Worm (Caenorhabditis elegans): ENCODE measurements around the gene ugt-3.
A peak's percentile ranks its signal among the peaks of the same experiment; 100 is the strongest.

Gene ugt-3

DNA sequence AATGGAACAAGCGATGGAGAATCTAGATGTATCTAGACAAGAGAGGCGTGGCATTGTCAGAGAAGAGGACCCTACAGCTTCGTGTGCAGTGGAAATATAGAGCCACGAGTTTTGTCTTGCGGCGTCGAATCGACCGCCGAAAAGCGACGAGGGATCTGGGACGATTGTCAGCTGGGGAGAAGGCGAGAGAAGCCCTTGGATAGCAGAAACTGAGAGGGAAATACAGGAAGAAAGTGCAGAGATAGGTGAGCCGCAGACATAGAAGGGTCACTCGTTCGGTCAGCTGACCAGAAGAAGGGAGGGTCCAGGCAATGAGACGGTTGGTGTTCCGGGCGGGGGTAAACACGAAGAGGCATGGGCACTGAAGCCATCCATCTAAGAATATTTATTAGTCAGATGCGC, 14.4 kb upstream of the ugt-3 start (continued):
- TF ChIP-seq ceh-82 (tag; optimal IDR thresholded peaks at IDR 0.05) (peak; percentile 32 to 53 (median 51)), hpl-2 (GFP tag; optimal IDR thresholded peaks at IDR 0.05) (no peak), lir-3 (tag; optimal IDR thresholded peaks at IDR 0.05; ENCODE audit: poor library complexity) (peak; percentile 25), sup-37 (GFP tag; optimal IDR thresholded peaks at IDR 0.05) (peak; percentile 29), elt-3 (tag; optimal IDR thresholded peaks at IDR 0.05) (no peak), C04F5.9 (tag; optimal IDR thresholded peaks at IDR 0.05) (no peak), rnt-1 (tag; optimal IDR thresholded peaks at IDR 0.05) (peak; percentile 76), swsn-7 (tag; optimal IDR thresholded peaks at IDR 0.05) (peak; percentile 70), Y116A8C.19 (tag; optimal IDR thresholded peaks at IDR 0.05; ENCODE audit: borderline replicate concordance) (no peak), nhr-20 (tag; optimal IDR thresholded peaks at IDR 0.05) (peak; percentile 52), mdl-1 (tag; optimal IDR thresholded peaks at IDR 0.05) (peak in 1 of 2 experiments; percentile 77), skn-1 (tag; optimal IDR thresholded peaks at IDR 0.05) (peak; percentile 44), tlp-1 (tag; optimal IDR thresholded peaks at IDR 0.05) (no peak), pqm-1 (tag; optimal IDR thresholded peaks at IDR 0.05) (no peak), unc-86 (tag; optimal IDR thresholded peaks at IDR 0.05) (peak; percentile 81), lin-14 (GFP tag; optimal IDR thresholded peaks at IDR 0.05) (peak; percentile 96), fos-1 (tag; optimal IDR thresholded peaks at IDR 0.05) (peak; percentile 14), F16B12.6 (tag; optimal IDR thresholded peaks at IDR 0.05) (peak; percentile 27), ceh-88 (GFP tag; IDR thresholded peaks at IDR 0.05) (no peak), snpc-4 (tag; optimal IDR thresholded peaks at IDR 0.05) (peak; percentile 28), fkh-4 (tag; optimal IDR thresholded peaks at IDR 0.05; ENCODE audit: borderline replicate concordance) (no peak), C34B4.2 (tag; optimal IDR thresholded peaks at IDR 0.05) (no peak), unc-62 (GFP tag; optimal IDR thresholded peaks at IDR 0.05) (no peak), mep-1 (tag; optimal IDR thresholded peaks at IDR 0.05) (peak; percentile 0), lin-39 (tag; optimal IDR thresholded peaks at IDR 0.05) (no peak), ceh-8 (GFP tag; optimal IDR thresholded peaks at IDR 0.05) (no peak), nhr-85 (tag) (peak; percentile 67), lin-13 (GFP tag; optimal IDR thresholded peaks at IDR 0.05) (peak; percentile 65), pax-3 (tag; optimal IDR thresholded peaks at IDR 0.05) (peak; percentile 90), dsc-1 (tag; optimal IDR thresholded peaks at IDR 0.05) (peak; percentile 39), C16A3.4 (tag; optimal IDR thresholded peaks at IDR 0.05) (no peak), nhr-47 (tag; optimal IDR thresholded peaks at IDR 0.05) (peak; percentile 80), aha-1 (tag; optimal IDR thresholded peaks at IDR 0.05) (no peak), lin-15B (tag; optimal IDR thresholded peaks at IDR 0.05) (peak; percentile 18), snu-23 (GFP tag; optimal IDR thresholded peaks at IDR 0.05) (peak; percentile 64), zip-4 (GFP tag; optimal IDR thresholded peaks at IDR 0.05) (no peak), fkh-10 (GFP tag; optimal IDR thresholded peaks at IDR 0.05) (peak; percentile 81), hlh-4 (tag; optimal IDR thresholded peaks at IDR 0.05) (no peak), egl-27 (tag; optimal IDR thresholded peaks at IDR 0.05) (no peak), zag-1 (tag; optimal IDR thresholded peaks at IDR 0.05) (no peak), nhr-12 (tag; optimal IDR thresholded peaks at IDR 0.05) (no peak), unc-130 (tag; optimal IDR thresholded peaks at IDR 0.05) (peak; percentile 26), vab-15 (tag; optimal IDR thresholded peaks at IDR 0.05) (no peak)

DNA sequence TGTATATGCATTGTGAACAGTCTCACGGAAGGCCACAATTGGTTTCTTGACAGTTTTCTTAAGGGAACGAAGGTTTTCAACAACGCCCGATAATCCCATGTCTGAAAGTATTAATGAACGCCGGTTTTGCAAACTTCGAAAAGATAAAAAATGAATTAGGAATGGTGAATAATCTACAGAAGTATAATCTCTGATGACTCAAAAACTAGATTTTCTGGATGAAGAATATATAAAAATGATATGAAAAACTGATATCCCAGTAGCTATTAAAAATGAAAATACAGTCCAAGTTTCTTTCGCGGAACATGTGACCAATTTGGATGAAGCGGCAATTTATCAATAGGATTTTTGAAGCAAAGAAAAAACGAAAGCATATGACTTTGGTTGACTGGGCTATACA, 14.0 kb upstream of the ugt-3 start, which contains the start of gene ZC443.3:
TSS of gene ZC443.3 (minus strand) at position 101 of the 400 bp plus-strand sequence.
- TF ChIP-seq pag-3 (tag; optimal IDR thresholded peaks at IDR 0.05; ENCODE audit: borderline replicate concordance, insufficient read depth) (peak; percentile 31), unc-62 (GFP tag; optimal IDR thresholded peaks at IDR 0.05) (no peak), Y116A8C.19 (tag; optimal IDR thresholded peaks at IDR 0.05; ENCODE audit: borderline replicate concordance) (no peak), zag-1 (tag; optimal IDR thresholded peaks at IDR 0.05) (no peak), pax-3 (tag; optimal IDR thresholded peaks at IDR 0.05) (no peak), hpl-2 (GFP tag; optimal IDR thresholded peaks at IDR 0.05) (no peak), blmp-1 (tag; optimal IDR thresholded peaks at IDR 0.05) (peak; percentile 82)

All from whole organism, L1 larva.